Fruit fly (Drosophila melanogaster): ENCODE measurements around the gene Vps16B.

The Vps16B gene

dm6 chr3R:29802753-29803313 lies 13.4 kb downstream of the Vps16B start, which contains the start of the genes Etfb and CG7789 (continued):
- TF ChIP-seq grn (GFP tag; optimal IDR thresholded peaks at IDR 0.05) (peak; percentile 56), CG8478 (optimal IDR thresholded peaks at IDR 0.05) (no peak), NC2α (GFP tag; optimal IDR thresholded peaks at IDR 0.05) (no peak), wek (GFP tag; optimal IDR thresholded peaks at IDR 0.05) (peak; percentile 5), nmo (GFP tag; optimal IDR thresholded peaks at IDR 0.05) (peak; percentile 84), peb (GFP tag; IDR thresholded peaks at IDR 0.05) (peak; percentile 49; the same call in 1 of the 2 replicates), ATbp (GFP tag; optimal IDR thresholded peaks at IDR 0.05) (no peak), Atf-2 (GFP tag; optimal IDR thresholded peaks at IDR 0.05) (peak; percentile 55), zfh2 (GFP tag; optimal IDR thresholded peaks at IDR 0.05) (peak; percentile 87), CG1832 (GFP tag; optimal IDR thresholded peaks at IDR 0.05) (no peak), CG33557 (GFP tag; optimal IDR thresholded peaks at IDR 0.05) (peak; percentile 32), CG17328 (GFP tag; IDR thresholded peaks at IDR 0.05) (peak; percentile 67), CG3838 (GFP tag; optimal IDR thresholded peaks at IDR 0.05) (no peak), ttk (GFP tag; IDR thresholded peaks at IDR 0.05) (peak; percentile 74), CG9932 (GFP tag; IDR thresholded peaks at IDR 0.05) (peak; percentile 85), en (GFP tag; optimal IDR thresholded peaks at IDR 0.05) (no peak), CG8290 (GFP tag; optimal IDR thresholded peaks at IDR 0.05) (no peak), CG8290 (tag; optimal IDR thresholded peaks at IDR 0.05) (peak in 1 of 2 experiments; percentile 4), croc (GFP tag; conservative IDR thresholded peaks at IDR 0.05) (peak; percentile 65), CG3407 (GFP tag; optimal IDR thresholded peaks at IDR 0.05) (no peak), pros (GFP tag; optimal IDR thresholded peaks at IDR 0.05) (no peak), pzg (GFP tag; optimal IDR thresholded peaks at IDR 0.05) (peak; percentile 76), Eip74EF (GFP tag; optimal IDR thresholded peaks at IDR 0.05) (no peak), ssp (GFP tag; IDR thresholded peaks at IDR 0.05) (peak; percentile 58), Spps (tag; optimal IDR thresholded peaks at IDR 0.05) (no peak), Sox102F (GFP tag; optimal IDR thresholded peaks at IDR 0.05) (no peak), Gug (GFP tag; IDR thresholded peaks at IDR 0.05) (peak; percentile 77), onecut (GFP tag; IDR thresholded peaks at IDR 0.05) (peak; percentile 57), CG15514 (GFP tag; optimal IDR thresholded peaks at IDR 0.05) (peak; percentile 74), CG1529 (GFP tag; optimal IDR thresholded peaks at IDR 0.05) (no peak), CG7928 (GFP tag; optimal IDR thresholded peaks at IDR 0.05) (no peak), z (GFP tag; IDR thresholded peaks at IDR 0.05) (0 out of 3 replicates have a peak, but pooled peaks have one; percentile 6), B-H1 (GFP tag; IDR thresholded peaks at IDR 0.05) (peak; percentile 40; the same call in 2 of the 3 replicates), Hr39 (optimal IDR thresholded peaks at IDR 0.05) (no peak), CG5180 (GFP tag; optimal IDR thresholded peaks at IDR 0.05) (no peak), Abd-B (GFP tag; optimal IDR thresholded peaks at IDR 0.05) (peak; percentile 74), CG17568 (GFP tag; optimal IDR thresholded peaks at IDR 0.05) (no peak), CG11696 (GFP tag; IDR thresholded peaks at IDR 0.05) (no peak), zf30C (GFP tag; optimal IDR thresholded peaks at IDR 0.05) (no peak), bowl (GFP tag; IDR thresholded peaks at IDR 0.05) (peak; percentile 37; the same call in 1 of the 2 replicates), zen (tag; optimal IDR thresholded peaks at IDR 0.05) (no peak), zfh1 (GFP tag; IDR thresholded peaks at IDR 0.05) (peak; percentile 78), CG8765 (GFP tag; IDR thresholded peaks at IDR 0.05) (peak; percentile 63; the same call in 1 of the 2 replicates), lov (optimal IDR thresholded peaks at IDR 0.05) (no peak), lov (GFP tag; IDR thresholded peaks at IDR 0.05) (0 out of 3 replicates have a peak, but pooled peaks have one; percentile 16), Vsx1 (GFP tag; optimal IDR thresholded peaks at IDR 0.05) (no peak), D (optimal IDR thresholded peaks at IDR 0.05) (no peak), D (GFP tag; optimal IDR thresholded peaks at IDR 0.05) (no peak), sim (GFP tag; IDR thresholded peaks at IDR 0.05) (no peak), CG12744 (GFP tag; optimal IDR thresholded peaks at IDR 0.05) (peak; percentile 55), CG32772 (GFP tag; IDR thresholded peaks at IDR 0.05) (peak; percentile 77), gcm2 (GFP tag; optimal IDR thresholded peaks at IDR 0.05) (peak; percentile 61)

All from whole organism, embryonic.